Worm (Caenorhabditis elegans): ENCODE results near the gene K09F6.9.

The K09F6.9 gene

DNA sequence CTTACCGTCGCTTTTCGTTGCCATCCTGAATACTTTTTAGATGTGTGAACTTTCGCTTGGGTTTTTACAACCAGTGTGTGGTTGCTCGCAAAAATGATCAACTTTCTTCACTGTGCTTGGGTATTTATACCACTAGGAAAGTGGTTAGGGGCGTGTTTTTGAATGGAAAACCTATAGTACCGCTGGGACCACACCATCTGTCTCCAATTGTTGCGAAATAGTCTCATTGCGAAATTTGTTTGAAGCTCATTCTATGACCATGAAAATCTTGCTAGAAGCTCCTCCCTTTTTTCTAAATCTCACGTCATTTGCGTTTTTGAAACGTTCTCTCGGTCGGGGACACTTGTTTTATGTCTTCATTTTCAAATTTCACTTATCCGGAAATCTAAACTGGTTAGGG lies 6.3 kb upstream of the K09F6.9 start, which contains the start of the genes K09F6.10 and K09F6.13:
Gene K09F6.10 (minus strand): TSS at position 86 of the 400 bp plus-strand sequence.
Gene K09F6.13 (plus strand): TSS at position 317 of the 400 bp plus-strand sequence.
- TF ChIP-seq unc-55 (GFP tag; optimal IDR thresholded peaks at IDR 0.05) (peak; percentile 25), sma-9 (GFP tag; optimal IDR thresholded peaks at IDR 0.05) (peak; percentile 17), sma-9 (tag; optimal IDR thresholded peaks at IDR 0.05) (no peak), sem-4 (tag; optimal IDR thresholded peaks at IDR 0.05) (no peak), crh-2 (tag; optimal IDR thresholded peaks at IDR 0.05) (no peak)

DNA sequence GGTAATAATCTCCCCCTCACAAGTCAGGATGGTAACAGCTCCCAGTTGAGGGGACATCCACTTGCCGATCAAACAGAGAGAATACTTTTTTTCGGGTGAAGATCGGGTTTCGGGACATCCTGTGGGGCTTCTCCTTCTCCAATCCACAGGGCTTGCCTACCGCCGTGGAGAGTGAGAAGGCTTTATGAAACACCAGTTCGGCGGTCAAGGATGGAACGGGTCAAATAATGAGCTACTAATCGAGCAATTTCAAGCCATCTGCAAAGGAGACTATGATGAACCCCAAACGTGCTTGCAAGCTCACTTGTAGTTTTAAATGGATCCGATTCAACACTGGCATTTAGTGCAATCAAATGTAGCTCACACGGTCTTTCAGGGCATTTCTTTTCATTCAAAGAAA lies 2.2 kb upstream of the K09F6.9 start:
- TF ChIP-seq unc-39 (tag; optimal IDR thresholded peaks at IDR 0.05) (no peak), sma-9 (GFP tag; optimal IDR thresholded peaks at IDR 0.05) (no peak), sma-9 (tag; optimal IDR thresholded peaks at IDR 0.05) (no peak), ZK546.5 (tag; optimal IDR thresholded peaks at IDR 0.05) (no peak), unc-55 (GFP tag; optimal IDR thresholded peaks at IDR 0.05) (no peak), Y55F3AM.14 (GFP tag; optimal IDR thresholded peaks at IDR 0.05) (no peak), ceh-82 (tag; optimal IDR thresholded peaks at IDR 0.05) (no peak), ama-1 (optimal IDR thresholded peaks at IDR 0.05) (no peak), gmeb-1 (tag; optimal IDR thresholded peaks at IDR 0.05) (no peak), nhr-12 (tag; optimal IDR thresholded peaks at IDR 0.05) (no peak), ztf-1 (GFP tag; conservative IDR thresholded peaks at IDR 0.05) (no peak), mab-5 (tag; optimal IDR thresholded peaks at IDR 0.05) (no peak), mbf-1 (tag; optimal IDR thresholded peaks at IDR 0.05) (no peak), ztf-11 (tag; optimal IDR thresholded peaks at IDR 0.05) (no peak)

DNA sequence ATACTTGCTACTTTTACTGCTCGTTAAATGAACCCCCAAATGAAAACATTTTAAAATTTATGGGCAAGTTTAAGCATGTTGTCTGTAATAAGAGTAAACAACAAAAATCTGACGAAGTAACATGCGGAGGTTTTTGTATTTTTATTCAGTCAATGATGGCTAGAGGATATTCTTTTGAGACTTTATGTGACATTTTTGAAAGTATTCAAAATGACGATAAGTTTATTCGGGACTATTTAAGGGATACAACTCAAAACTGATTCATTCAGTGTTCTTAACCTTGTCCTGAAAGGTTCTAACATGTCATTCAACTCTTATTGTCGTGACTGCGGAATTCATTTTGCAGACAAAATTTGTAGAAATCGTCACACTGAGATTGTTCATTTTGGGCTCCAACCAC lies 2.7 kb downstream of the K09F6.9 start, which contains the start of gene K09F6.11:
Gene K09F6.11 (plus strand): TSS at position 301 of the 400 bp plus-strand sequence.
- TF ChIP-seq nhr-23 (tag; optimal IDR thresholded peaks at IDR 0.05): no peak
- TF ChIP-seq C34F6.9 (tag; optimal IDR thresholded peaks at IDR 0.05): no peak
- TF ChIP-seq ama-1 (optimal IDR thresholded peaks at IDR 0.05): no peak
- no peak for TF ChIP-seq sma-9 (GFP tag; optimal IDR thresholded peaks at IDR 0.05)
- TF ChIP-seq sma-9 (tag; optimal IDR thresholded peaks at IDR 0.05): no peak
- TF ChIP-seq nhr-237 (tag; optimal IDR thresholded peaks at IDR 0.05): no peak
- no peak for TF ChIP-seq mdl-1 (tag; optimal IDR thresholded peaks at IDR 0.05)
- TF ChIP-seq nhr-10 (tag; optimal IDR thresholded peaks at IDR 0.05): no peak
- no peak for TF ChIP-seq lin-39 (tag; optimal IDR thresholded peaks at IDR 0.05)
- TF ChIP-seq ceh-82 (tag; optimal IDR thresholded peaks at IDR 0.05): no peak
- TF ChIP-seq ZK546.5 (tag; optimal IDR thresholded peaks at IDR 0.05): no peak
- TF ChIP-seq elt-3 (tag; optimal IDR thresholded peaks at IDR 0.05): no peak
- no peak for TF ChIP-seq sma-3 (GFP tag; optimal IDR thresholded peaks at IDR 0.05)
- no peak for TF ChIP-seq nhr-11 (tag; optimal IDR thresholded peaks at IDR 0.05)
- TF ChIP-seq mab-5 (tag; optimal IDR thresholded peaks at IDR 0.05): no peak
- no peak for TF ChIP-seq R02D3.7 (tag; optimal IDR thresholded peaks at IDR 0.05)
- TF ChIP-seq egl-27 (tag; optimal IDR thresholded peaks at IDR 0.05): no peak
- TF ChIP-seq alr-1 (tag; optimal IDR thresholded peaks at IDR 0.05): no peak
- TF ChIP-seq sem-4 (tag; optimal IDR thresholded peaks at IDR 0.05): no peak
- TF ChIP-seq unc-55 (GFP tag; optimal IDR thresholded peaks at IDR 0.05): no peak
- TF ChIP-seq nhr-77 (tag; optimal IDR thresholded peaks at IDR 0.05): no peak

DNA sequence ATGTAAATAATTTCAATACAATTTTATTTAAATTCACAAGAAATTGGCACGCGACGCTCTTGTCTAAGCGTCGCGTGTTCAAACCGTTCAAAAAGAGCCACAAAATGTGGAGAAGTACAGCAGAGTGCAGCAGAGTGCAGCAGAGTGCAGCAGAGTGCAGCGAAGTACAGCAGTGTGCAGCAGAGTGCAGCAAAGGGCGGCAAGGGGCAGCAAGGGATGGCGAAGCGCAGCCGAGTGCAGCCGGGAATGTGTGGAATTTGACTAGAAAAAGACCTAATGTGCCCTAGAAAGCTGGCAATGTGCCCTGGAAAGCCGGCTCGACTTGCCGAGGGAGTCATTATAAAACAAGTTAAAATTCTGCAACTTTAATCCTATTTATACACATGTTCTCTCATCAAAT lies 3.2 kb downstream of the K09F6.9 start, which contains the start of gene K09F6.6:
Gene K09F6.6 (minus strand): TSS at position 43 of the 400 bp plus-strand sequence.
- TF ChIP-seq F13H6.1 (tag; optimal IDR thresholded peaks at IDR 0.05) (no peak), ztf-4 (tag; optimal IDR thresholded peaks at IDR 0.05) (no peak), nhr-237 (tag; optimal IDR thresholded peaks at IDR 0.05) (no peak), dmd-4 (tag; optimal IDR thresholded peaks at IDR 0.05) (no peak), sem-4 (tag; optimal IDR thresholded peaks at IDR 0.05) (no peak), peb-1 (tag; optimal IDR thresholded peaks at IDR 0.05) (no peak), unc-62 (GFP tag; optimal IDR thresholded peaks at IDR 0.05) (no peak)

DNA sequence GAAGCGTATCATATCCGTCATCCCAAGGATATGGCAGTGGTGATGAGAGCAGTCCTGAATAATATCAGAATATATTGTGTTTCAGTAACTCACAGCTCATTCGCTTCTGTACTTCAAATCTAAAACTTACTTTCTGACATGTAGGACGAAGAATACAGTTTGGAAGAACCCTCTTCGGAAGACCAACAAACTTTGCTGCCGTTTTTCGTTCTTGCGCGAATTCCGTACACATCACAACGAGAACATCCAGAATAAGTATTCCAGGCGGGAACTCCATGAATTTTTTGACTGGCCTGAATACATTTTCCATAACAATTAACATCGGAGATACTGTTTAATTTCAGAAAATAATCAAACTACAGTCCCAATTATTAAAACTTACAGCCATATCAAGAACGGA lies 5.1 kb downstream of the K09F6.9 start, which contains the start of gene K09F6.15:
Gene K09F6.15 (minus strand): TSS at position 101 of the 400 bp plus-strand sequence.
- TF ChIP-seq skn-1 (tag; optimal IDR thresholded peaks at IDR 0.05): no peak
- no peak for TF ChIP-seq nhr-11 (tag; optimal IDR thresholded peaks at IDR 0.05)
- TF ChIP-seq nhr-12 (tag; optimal IDR thresholded peaks at IDR 0.05): no peak
- no peak for TF ChIP-seq snpc-4 (tag; optimal IDR thresholded peaks at IDR 0.05)
